Fruit fly (Drosophila melanogaster): ENCODE measurements around the gene MSAmiP.

The MSAmiP gene

DNA sequence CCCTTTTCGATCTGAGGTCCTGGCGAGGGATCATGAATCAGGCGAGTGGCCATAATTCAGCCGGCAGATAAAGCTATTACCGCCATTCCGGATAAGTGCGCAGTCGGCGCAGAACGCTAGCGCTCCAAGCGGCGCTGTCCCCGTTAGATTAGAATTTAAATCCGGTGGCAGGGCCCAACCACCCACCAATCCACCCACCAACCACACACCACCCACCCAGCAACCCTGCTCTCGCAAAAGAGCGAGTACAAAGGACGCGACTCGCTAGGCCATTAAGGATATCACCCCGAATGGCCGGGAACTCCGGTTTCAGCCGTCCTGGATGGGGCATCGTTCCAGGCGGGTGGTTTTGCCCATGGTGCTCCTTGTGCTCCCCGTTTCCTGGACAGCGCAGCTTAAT lies 112.1 kb downstream of the MSAmiP start:
- TF ChIP-seq CG32121 (GFP tag; IDR thresholded peaks at IDR 0.05) (no peak), fd96Ca (GFP tag; IDR thresholded peaks at IDR 0.05) (no peak), CG4496 (GFP tag; IDR thresholded peaks at IDR 0.05) (no peak), CG9948 (tag; optimal IDR thresholded peaks at IDR 0.05) (no peak), Snoo (tag; optimal IDR thresholded peaks at IDR 0.05) (no peak)

DNA sequence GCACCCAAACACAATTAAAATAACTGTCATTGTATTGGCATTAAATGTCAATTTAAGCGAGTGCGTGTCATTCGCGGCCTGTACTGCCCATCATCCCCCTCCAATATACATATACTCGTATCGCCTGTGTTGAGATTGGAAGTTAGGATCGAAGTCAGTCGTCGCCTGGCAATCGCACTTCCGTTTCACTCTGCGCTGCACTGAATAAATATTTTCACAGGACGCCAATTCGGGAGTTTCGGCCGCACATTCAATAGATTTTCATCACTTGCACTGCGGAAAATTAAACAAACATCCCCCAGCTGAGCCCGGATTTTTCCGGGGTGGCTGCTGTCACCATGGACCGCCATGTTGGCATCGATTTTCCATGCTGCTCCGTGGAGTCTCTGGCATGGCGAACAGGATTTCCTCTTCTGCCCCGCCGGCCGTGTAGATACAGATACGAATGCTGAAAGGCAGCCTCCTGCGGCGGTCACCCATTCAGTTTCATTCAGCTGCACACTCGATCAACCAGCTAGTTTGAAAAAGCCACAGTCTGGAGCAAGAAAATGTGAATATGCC lies 112.9 kb downstream of the MSAmiP start:
- no peak for TF ChIP-seq CG9948 (tag; optimal IDR thresholded peaks at IDR 0.05)
- no peak for TF ChIP-seq CG4496 (GFP tag; IDR thresholded peaks at IDR 0.05)
- TF ChIP-seq CG17806 (tag; optimal IDR thresholded peaks at IDR 0.05) = no peak
- TF ChIP-seq EcR (GFP tag; optimal IDR thresholded peaks at IDR 0.05) = no peak
- no peak for TF ChIP-seq CG13204 (GFP tag; optimal IDR thresholded peaks at IDR 0.05)

DNA sequence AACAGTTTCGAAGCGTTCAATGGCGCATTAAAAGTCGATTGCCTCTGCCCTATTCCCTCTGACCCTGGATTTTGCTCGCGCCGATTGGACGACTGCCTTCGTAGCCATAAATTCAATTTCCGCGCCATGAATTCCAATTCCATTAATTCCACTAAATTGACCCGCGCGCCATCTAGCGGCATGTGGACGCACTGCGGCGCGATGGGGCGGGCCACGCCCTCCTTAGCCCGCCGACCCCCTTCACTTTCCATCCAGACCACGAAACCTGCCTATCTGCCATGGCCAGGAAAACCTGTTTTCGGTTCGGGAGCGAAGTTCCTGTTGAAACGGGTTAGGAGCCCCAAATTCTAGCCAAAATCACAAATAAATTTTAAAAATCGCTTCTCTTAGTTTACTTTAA lies 113.7 kb downstream of the MSAmiP start:
- TF ChIP-seq CG8301 (tag; optimal IDR thresholded peaks at IDR 0.05) (no peak), fd96Ca (GFP tag; IDR thresholded peaks at IDR 0.05) (peak; percentile 28; the same call in 1 of the 3 replicates)
